Worm (Caenorhabditis elegans) whole organism, mixed stage, embryonic: ENCODE results near the gene clec-132.

Experiments used
- M03D4.4 ChIP-seq: sonication (generic microtip); optimal IDR thresholded peaks from 2 replicates; lab custom pipeline; 2017; ENCODE audit warnings: mild to moderate bottlenecking, missing genetic modification characterization, missing compliant biosample characterization
- nhr-237 ChIP-seq: fragments of 150-350 bp; optimal IDR thresholded peaks from 2 replicates; lab custom pipeline; 2014; ENCODE audit warnings: missing biosample characterization, missing genetic modification characterization
- nhr-76 ChIP-seq: sonication (generic microtip); optimal IDR thresholded peaks from 2 replicates; lab custom pipeline; 2017; ENCODE audit warnings: missing biosample characterization, missing genetic modification characterization
- pha-4 ChIP-seq: fragments of 150-350 bp; optimal IDR thresholded peaks from 2 replicates; lab custom pipeline; 2018; ENCODE audit warnings: missing biosample characterization, missing genetic modification reagents, missing genetic modification characterization
- sem-2 ChIP-seq: fragments of 200-800 bp; sonication (Bioruptor generic); optimal IDR thresholded peaks from 2 replicates; lab custom pipeline; 2018; ENCODE audit warnings: mild to moderate bottlenecking, missing genetic modification characterization, missing compliant biosample characterization
- zip-8 ChIP-seq: fragments of 150-350 bp; optimal IDR thresholded peaks from 2 replicates; lab custom pipeline; 2014; ENCODE audit warnings: missing biosample characterization, missing genetic modification characterization

DNA sequence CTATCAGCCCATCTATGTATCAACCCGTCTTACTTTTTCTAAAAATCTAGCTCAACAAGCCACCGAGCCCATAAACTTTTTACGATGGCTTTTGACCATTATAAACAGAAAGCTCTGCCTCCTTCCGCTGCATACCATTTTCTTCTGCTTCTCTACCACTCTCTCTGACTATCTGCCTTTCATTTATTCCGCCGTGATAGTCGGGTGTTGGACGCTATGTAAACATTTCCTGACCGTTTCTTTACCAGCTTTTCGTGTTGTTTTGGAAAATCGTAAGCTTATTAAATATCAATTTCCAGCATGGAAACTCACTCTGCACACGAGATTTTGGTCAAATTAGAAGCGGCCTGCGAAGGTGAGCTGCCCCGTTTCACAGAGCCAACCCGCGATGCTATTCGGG, 40.7 kb downstream of the clec-132 start, which contains the start of gene F40E12.1:
- TF ChIP-seq pha-4 (no peak), sem-2 (no peak), nhr-237 (tag; lab: Kevin White, UChicago) (no peak), M03D4.4 (no peak), zip-8 (tag; lab: Kevin White, UChicago) (no peak), nhr-76 (tag; lab: Kevin White, UChicago) (no peak)
